Fruit fly (Drosophila melanogaster): ENCODE measurements around the gene CG32512.

The CG32512 gene

dm6 chrX:21027929-21028575, 39.3 kb downstream of the CG32512 start, which contains the start of gene CG1532 (continued):
- TF ChIP-seq cg (GFP tag; optimal IDR thresholded peaks at IDR 0.05) (no peak), Gug (GFP tag; IDR thresholded peaks at IDR 0.05) (no peak), Hey (tag; optimal IDR thresholded peaks at IDR 0.05) (no peak), CG10462 (GFP tag; optimal IDR thresholded peaks at IDR 0.05) (no peak), CG6791 (GFP tag; IDR thresholded peaks at IDR 0.05; ENCODE audit: partially characterized antibody) (peak; percentile 58; the same call in 1 of the 3 replicates), CG10979 (tag; optimal IDR thresholded peaks at IDR 0.05) (no peak), CG4820 (GFP tag; optimal IDR thresholded peaks at IDR 0.05) (no peak), kni (GFP tag; optimal IDR thresholded peaks at IDR 0.05) (no peak), Ets97D (GFP tag; optimal IDR thresholded peaks at IDR 0.05) (peak; percentile 18), sqz (GFP tag; optimal IDR thresholded peaks at IDR 0.05) (no peak), CG5953 (GFP tag; IDR thresholded peaks at IDR 0.05) (no peak), en (GFP tag; optimal IDR thresholded peaks at IDR 0.05) (no peak), Drgx (GFP tag; IDR thresholded peaks at IDR 0.05) (no peak), CG2889 (GFP tag; IDR thresholded peaks at IDR 0.05) (no peak), psq (GFP tag; optimal IDR thresholded peaks at IDR 0.05) (no peak), fd64A (GFP tag; optimal IDR thresholded peaks at IDR 0.05) (no peak), lab (GFP tag; optimal IDR thresholded peaks at IDR 0.05) (peak; percentile 43), CG4282 (GFP tag; optimal IDR thresholded peaks at IDR 0.05) (no peak), schlank (tag; optimal IDR thresholded peaks at IDR 0.05) (no peak), CG17802 (tag; optimal IDR thresholded peaks at IDR 0.05) (no peak), CG15011 (GFP tag; optimal IDR thresholded peaks at IDR 0.05) (no peak), CG3407 (GFP tag; optimal IDR thresholded peaks at IDR 0.05) (no peak), Hsf (GFP tag; optimal IDR thresholded peaks at IDR 0.05) (no peak), sim (GFP tag; IDR thresholded peaks at IDR 0.05) (no peak), pfk (GFP tag; optimal IDR thresholded peaks at IDR 0.05) (no peak), chinmo (GFP tag; IDR thresholded peaks at IDR 0.05; ENCODE audit: partially characterized antibody) (0 out of 4 replicates have a peak, but pooled peaks have one; percentile 58), CG15073 (GFP tag; optimal IDR thresholded peaks at IDR 0.05) (no peak), pros (GFP tag; optimal IDR thresholded peaks at IDR 0.05) (no peak), CG4424 (GFP tag; optimal IDR thresholded peaks at IDR 0.05) (no peak), CG12659 (GFP tag; optimal IDR thresholded peaks at IDR 0.05) (peak; percentile 61), CG3281 (GFP tag; optimal IDR thresholded peaks at IDR 0.05) (peak; percentile 10), CG14667 (GFP tag; IDR thresholded peaks at IDR 0.05) (no peak), CG4328 (GFP tag; optimal IDR thresholded peaks at IDR 0.05) (peak; percentile 1), usp (GFP tag; optimal IDR thresholded peaks at IDR 0.05) (no peak), CG2116 (GFP tag; optimal IDR thresholded peaks at IDR 0.05) (peak; percentile 38), esg (GFP tag; conservative IDR thresholded peaks at IDR 0.05) (no peak), Oaz (GFP tag; IDR thresholded peaks at IDR 0.05) (no peak), CG9215 (GFP tag; IDR thresholded peaks at IDR 0.05) (no peak), nerfin-2 (GFP tag; IDR thresholded peaks at IDR 0.05; ENCODE audit: partially characterized antibody) (0 out of 2 replicates have a peak, but pooled peaks have one; percentile 13), Six4 (GFP tag; optimal IDR thresholded peaks at IDR 0.05) (peak; percentile 20), Neu2 (GFP tag; optimal IDR thresholded peaks at IDR 0.05; ENCODE audit: borderline replicate concordance) (no peak), pita (GFP tag; optimal IDR thresholded peaks at IDR 0.05) (no peak), br (optimal IDR thresholded peaks at IDR 0.05) (no peak), CG8290 (GFP tag; optimal IDR thresholded peaks at IDR 0.05) (peak; percentile 2), CG8290 (tag; optimal IDR thresholded peaks at IDR 0.05) (peak in 1 of 2 experiments; percentile 48), dimm (GFP tag; IDR thresholded peaks at IDR 0.05) (no peak), sna (GFP tag; IDR thresholded peaks at IDR 0.05; ENCODE audit: partially characterized antibody) (no peak), Atf6 (GFP tag; IDR thresholded peaks at IDR 0.05) (no peak), nau (GFP tag; optimal IDR thresholded peaks at IDR 0.05) (no peak), Elba2 (GFP tag; optimal IDR thresholded peaks at IDR 0.05) (no peak), CG1647 (GFP tag; optimal IDR thresholded peaks at IDR 0.05) (no peak)

All from whole organism, embryonic.